Worm (Caenorhabditis elegans): Measurements from ENCODE around the gene best-17.

best-17 gene

ce11 chrIII:609549-609948 lies at the start of gene best-17:
best-17 (minus strand) TSS chrIII:609649.
- TF ChIP-seq klf-2 (GFP tag; conservative IDR thresholded peaks at IDR 0.05) (no peak), flt-1 (GFP tag; IDR thresholded peaks at IDR 0.05) (no peak), T22C8.4 (GFP tag; IDR thresholded peaks at IDR 0.05) (no peak), ref-1 (GFP tag; conservative IDR thresholded peaks at IDR 0.05) (no peak), med-1 (GFP tag; optimal IDR thresholded peaks at IDR 0.05; ENCODE audit: insufficient read depth) (no peak), ztf-23 (GFP tag; IDR thresholded peaks at IDR 0.05) (no peak), cog-1 (tag; optimal IDR thresholded peaks at IDR 0.05) (no peak), ztf-29 (GFP tag; IDR thresholded peaks at IDR 0.05) (no peak), tab-1 (GFP tag; IDR thresholded peaks at IDR 0.05) (no peak)

ce11 chrIII:658357-658756 lies 48.9 kb upstream of the best-17 start, which contains the start of gene C09F5.1:
C09F5.1 (plus strand) TSS chrIII:658709.
- no peak for TF ChIP-seq med-1 (GFP tag; optimal IDR thresholded peaks at IDR 0.05; ENCODE audit: insufficient read depth)
- no peak for TF ChIP-seq flt-1 (GFP tag; IDR thresholded peaks at IDR 0.05)
- no peak for TF ChIP-seq cog-1 (tag; optimal IDR thresholded peaks at IDR 0.05)
- no peak for TF ChIP-seq ztf-29 (GFP tag; IDR thresholded peaks at IDR 0.05)
- TF ChIP-seq ref-1 (GFP tag; conservative IDR thresholded peaks at IDR 0.05), result no peak
- no peak for TF ChIP-seq tab-1 (GFP tag; IDR thresholded peaks at IDR 0.05)
- no peak for TF ChIP-seq ztf-23 (GFP tag; IDR thresholded peaks at IDR 0.05)
- TF ChIP-seq T22C8.4 (GFP tag; IDR thresholded peaks at IDR 0.05), result no peak
- no peak for TF ChIP-seq klf-2 (GFP tag; conservative IDR thresholded peaks at IDR 0.05)

- TF ChIP-seq klf-2 (GFP tag; conservative IDR thresholded peaks at IDR 0.05) (no peak), tab-1 (GFP tag; IDR thresholded peaks at IDR 0.05) (no peak), med-1 (GFP tag; optimal IDR thresholded peaks at IDR 0.05; ENCODE audit: insufficient read depth) (no peak), ztf-29 (GFP tag; IDR thresholded peaks at IDR 0.05) (no peak), T22C8.4 (GFP tag; IDR thresholded peaks at IDR 0.05) (no peak), ref-1 (GFP tag; conservative IDR thresholded peaks at IDR 0.05) (no peak), flt-1 (GFP tag; IDR thresholded peaks at IDR 0.05) (no peak), ztf-23 (GFP tag; IDR thresholded peaks at IDR 0.05) (no peak), cog-1 (tag; optimal IDR thresholded peaks at IDR 0.05) (no peak)
Observed at ce11 chrIII:657241-657640, 47.8 kb upstream of the best-17 start.

ce11 chrIII:656660-657059 lies 47.2 kb upstream of the best-17 start:
- TF ChIP-seq ref-1 (GFP tag; conservative IDR thresholded peaks at IDR 0.05), result no peak
- no peak for TF ChIP-seq ztf-29 (GFP tag; IDR thresholded peaks at IDR 0.05)
- no peak for TF ChIP-seq T22C8.4 (GFP tag; IDR thresholded peaks at IDR 0.05)
- TF ChIP-seq cog-1 (tag; optimal IDR thresholded peaks at IDR 0.05), result no peak
- TF ChIP-seq med-1 (GFP tag; optimal IDR thresholded peaks at IDR 0.05; ENCODE audit: insufficient read depth), result no peak
- no peak for TF ChIP-seq tab-1 (GFP tag; IDR thresholded peaks at IDR 0.05)
- TF ChIP-seq ztf-23 (GFP tag; IDR thresholded peaks at IDR 0.05), result no peak
- no peak for TF ChIP-seq klf-2 (GFP tag; conservative IDR thresholded peaks at IDR 0.05)
- TF ChIP-seq flt-1 (GFP tag; IDR thresholded peaks at IDR 0.05), result no peak

ce11 chrIII:654365-654764 lies 44.9 kb upstream of the best-17 start:
- TF ChIP-seq klf-2 (GFP tag; conservative IDR thresholded peaks at IDR 0.05), result no peak
- TF ChIP-seq ztf-23 (GFP tag; IDR thresholded peaks at IDR 0.05), result no peak
- no peak for TF ChIP-seq ref-1 (GFP tag; conservative IDR thresholded peaks at IDR 0.05)
- no peak for TF ChIP-seq ztf-29 (GFP tag; IDR thresholded peaks at IDR 0.05)
- no peak for TF ChIP-seq med-1 (GFP tag; optimal IDR thresholded peaks at IDR 0.05; ENCODE audit: insufficient read depth)
- no peak for TF ChIP-seq tab-1 (GFP tag; IDR thresholded peaks at IDR 0.05)
- TF ChIP-seq flt-1 (GFP tag; IDR thresholded peaks at IDR 0.05), result no peak
- TF ChIP-seq T22C8.4 (GFP tag; IDR thresholded peaks at IDR 0.05), result no peak
- TF ChIP-seq cog-1 (tag; optimal IDR thresholded peaks at IDR 0.05), result no peak

ce11 chrIII:651587-651986 lies 42.1 kb upstream of the best-17 start:
- TF ChIP-seq T22C8.4 (GFP tag; IDR thresholded peaks at IDR 0.05) (no peak), ztf-23 (GFP tag; IDR thresholded peaks at IDR 0.05) (no peak), tab-1 (GFP tag; IDR thresholded peaks at IDR 0.05) (no peak), cog-1 (tag; optimal IDR thresholded peaks at IDR 0.05) (no peak), ref-1 (GFP tag; conservative IDR thresholded peaks at IDR 0.05) (no peak), klf-2 (GFP tag; conservative IDR thresholded peaks at IDR 0.05) (no peak), med-1 (GFP tag; optimal IDR thresholded peaks at IDR 0.05; ENCODE audit: insufficient read depth) (no peak), flt-1 (GFP tag; IDR thresholded peaks at IDR 0.05) (no peak)

ce11 chrIII:650539-650938 lies 41.1 kb upstream of the best-17 start:
- TF ChIP-seq ztf-23 (GFP tag; IDR thresholded peaks at IDR 0.05), result no peak
- no peak for TF ChIP-seq med-1 (GFP tag; optimal IDR thresholded peaks at IDR 0.05; ENCODE audit: insufficient read depth)
- TF ChIP-seq tab-1 (GFP tag; IDR thresholded peaks at IDR 0.05), result no peak
- no peak for TF ChIP-seq flt-1 (GFP tag; IDR thresholded peaks at IDR 0.05)
- no peak for TF ChIP-seq T22C8.4 (GFP tag; IDR thresholded peaks at IDR 0.05)
- no peak for TF ChIP-seq ztf-29 (GFP tag; IDR thresholded peaks at IDR 0.05)

ce11 chrIII:649935-650334 lies 40.5 kb upstream of the best-17 start:
- no peak for TF ChIP-seq tab-1 (GFP tag; IDR thresholded peaks at IDR 0.05)
- TF ChIP-seq med-1 (GFP tag; optimal IDR thresholded peaks at IDR 0.05; ENCODE audit: insufficient read depth), result no peak
- no peak for TF ChIP-seq T22C8.4 (GFP tag; IDR thresholded peaks at IDR 0.05)
- TF ChIP-seq ztf-23 (GFP tag; IDR thresholded peaks at IDR 0.05), result no peak
- no peak for TF ChIP-seq ztf-29 (GFP tag; IDR thresholded peaks at IDR 0.05)
- TF ChIP-seq ref-1 (GFP tag; conservative IDR thresholded peaks at IDR 0.05), result no peak

- TF ChIP-seq klf-2 (GFP tag; conservative IDR thresholded peaks at IDR 0.05) (no peak), ref-1 (GFP tag; conservative IDR thresholded peaks at IDR 0.05) (no peak)
Observed at ce11 chrIII:647248-647647, 37.8 kb upstream of the best-17 start.

ce11 chrIII:646454-646853 lies 37.0 kb upstream of the best-17 start, which contains the start of gene orai-1:
orai-1 (plus strand) TSS chrIII:646754.
- TF ChIP-seq med-1 (GFP tag; optimal IDR thresholded peaks at IDR 0.05; ENCODE audit: insufficient read depth), result no peak
- TF ChIP-seq cog-1 (tag; optimal IDR thresholded peaks at IDR 0.05), result no peak
- no peak for TF ChIP-seq tab-1 (GFP tag; IDR thresholded peaks at IDR 0.05)
- TF ChIP-seq flt-1 (GFP tag; IDR thresholded peaks at IDR 0.05), result no peak
- no peak for TF ChIP-seq ref-1 (GFP tag; conservative IDR thresholded peaks at IDR 0.05)
- TF ChIP-seq T22C8.4 (GFP tag; IDR thresholded peaks at IDR 0.05), result no peak
- TF ChIP-seq ztf-23 (GFP tag; IDR thresholded peaks at IDR 0.05), result no peak
- no peak for TF ChIP-seq ztf-29 (GFP tag; IDR thresholded peaks at IDR 0.05)
- TF ChIP-seq klf-2 (GFP tag; conservative IDR thresholded peaks at IDR 0.05), result no peak

Measured in whole organism, midembryonic.